Worm (Caenorhabditis elegans) whole organism, L4/young adult: ENCODE results near the gene Y17G7B.22.

Experiments
- W03F9.2 ChIP-seq: fragments of 150-350 bp; optimal IDR thresholded peaks from 2 replicates; lab custom pipeline; 2014; ENCODE audit warnings: missing biosample characterization, missing genetic modification characterization
- dao-5 ChIP-seq: sonication (generic microtip); optimal IDR thresholded peaks from 2 replicates; lab custom pipeline; 2016; ENCODE audit warnings: missing genotype, missing genetic modification characterization, moderate library complexity, missing compliant biosample characterization
- him-1 ChIP-seq: sonication (generic microtip); optimal IDR thresholded peaks from 2 replicates; lab custom pipeline; 2016; ENCODE audit warnings: missing genotype, missing genetic modification reagents, missing genetic modification characterization, missing compliant biosample characterization

Y17G7B.22 gene

ce11 chrII:12051601-12052000 is 16.2 kb upstream of the Y17G7B.22 start:
- TF ChIP-seq him-1 (tag; lab: Kevin White, UChicago), result no peak
- no peak for TF ChIP-seq W03F9.2
- TF ChIP-seq dao-5 (tag; lab: Kevin White, UChicago), result no peak

ce11 chrII:12052136-12052535 is 15.7 kb upstream of the Y17G7B.22 start:
- TF ChIP-seq W03F9.2 (no peak), dao-5 (tag; lab: Kevin White, UChicago) (no peak), him-1 (tag; lab: Kevin White, UChicago) (no peak)

ce11 chrII:12052924-12053323 is 14.9 kb upstream of the Y17G7B.22 start:
- TF ChIP-seq W03F9.2 (no peak), dao-5 (tag; lab: Kevin White, UChicago) (no peak), him-1 (tag; lab: Kevin White, UChicago) (no peak)

ce11 chrII:12053486-12053885 is 14.3 kb upstream of the Y17G7B.22 start:
- TF ChIP-seq W03F9.2 (no peak), him-1 (tag; lab: Kevin White, UChicago) (no peak), dao-5 (tag; lab: Kevin White, UChicago) (no peak)

- TF ChIP-seq dao-5 (tag; lab: Kevin White, UChicago) (no peak), him-1 (tag; lab: Kevin White, UChicago) (no peak), W03F9.2 (no peak)
Measured at ce11 chrII:12054150-12054549, 13.7 kb upstream of the Y17G7B.22 start.

ce11 chrII:12054558-12054957 is 13.3 kb upstream of the Y17G7B.22 start:
- no peak for TF ChIP-seq W03F9.2
- TF ChIP-seq dao-5 (tag; lab: Kevin White, UChicago), result no peak
- TF ChIP-seq him-1 (tag; lab: Kevin White, UChicago), result no peak

- TF ChIP-seq dao-5 (tag; lab: Kevin White, UChicago) (no peak), him-1 (tag; lab: Kevin White, UChicago) (no peak), W03F9.2 (no peak)
Measured at ce11 chrII:12055408-12056140, 12.3 kb upstream of the Y17G7B.22 start.

ce11 chrII:12058298-12058697 is 9.5 kb upstream of the Y17G7B.22 start:
- TF ChIP-seq W03F9.2 (no peak), him-1 (tag; lab: Kevin White, UChicago) (no peak), dao-5 (tag; lab: Kevin White, UChicago) (no peak)

ce11 chrII:12059872-12060271 is 8.0 kb upstream of the Y17G7B.22 start:
- TF ChIP-seq W03F9.2 (no peak), him-1 (tag; lab: Kevin White, UChicago) (no peak), dao-5 (tag; lab: Kevin White, UChicago) (no peak)

ce11 chrII:12062521-12062920 is 5.3 kb upstream of the Y17G7B.22 start, which contains the start of gene arrd-7:
Gene arrd-7, minus strand, starts transcription at chrII:12062621.
- TF ChIP-seq W03F9.2 (no peak), dao-5 (tag; lab: Kevin White, UChicago) (no peak), him-1 (tag; lab: Kevin White, UChicago) (no peak)

ce11 chrII:12063076-12063475 is 4.8 kb upstream of the Y17G7B.22 start:
- TF ChIP-seq him-1 (tag; lab: Kevin White, UChicago) (no peak), W03F9.2 (no peak), dao-5 (tag; lab: Kevin White, UChicago) (no peak)

- TF ChIP-seq dao-5 (tag; lab: Kevin White, UChicago) (no peak), W03F9.2 (no peak), him-1 (tag; lab: Kevin White, UChicago) (no peak)
Measured at ce11 chrII:12064680-12065135, 3.1 kb upstream of the Y17G7B.22 start, which contains the start of gene arrd-8. Gene arrd-8, plus strand, starts transcription at chrII:12065085.

ce11 chrII:12071243-12071642 is 3.4 kb downstream of the Y17G7B.22 start:
- TF ChIP-seq him-1 (tag; lab: Kevin White, UChicago), result no peak
- TF ChIP-seq W03F9.2, result no peak
- no peak for TF ChIP-seq dao-5 (tag; lab: Kevin White, UChicago)

- no peak for TF ChIP-seq dao-5 (tag; lab: Kevin White, UChicago)
- no peak for TF ChIP-seq him-1 (tag; lab: Kevin White, UChicago)
- TF ChIP-seq W03F9.2, result no peak
Measured at ce11 chrII:12076355-12076754, 8.5 kb downstream of the Y17G7B.22 start.

- TF ChIP-seq him-1 (tag; lab: Kevin White, UChicago), result no peak
- no peak for TF ChIP-seq dao-5 (tag; lab: Kevin White, UChicago)
- no peak for TF ChIP-seq W03F9.2
Measured at ce11 chrII:12077281-12077680, 9.5 kb downstream of the Y17G7B.22 start.
